Worm (Caenorhabditis elegans) whole organism, late embryonic: ENCODE results near the gene srd-34.

Experiments
- ama-1 ChIP-seq: fragments of 150-350 bp; optimal IDR thresholded peaks from 2 replicates; lab custom pipeline; 2014
- ceh-14 ChIP-seq: sonication (generic microtip); optimal IDR thresholded peaks from 2 replicates; lab custom pipeline; 2016; ENCODE audit warnings: missing genotype, missing genetic modification characterization, missing compliant biosample characterization
- elt-2 ChIP-seq: sonication (generic microtip); optimal IDR thresholded peaks from 2 replicates; lab custom pipeline; 2016; ENCODE audit warnings: missing genetic modification reagents, missing genetic modification characterization, missing compliant biosample characterization
- ets-4 ChIP-seq: sonication (generic microtip); optimal IDR thresholded peaks from 2 replicates; lab custom pipeline; 2016; ENCODE audit warnings: missing genetic modification characterization, missing compliant biosample characterization
- fkh-10 ChIP-seq: fragments of 150-350 bp; optimal IDR thresholded peaks from 2 replicates; lab custom pipeline; 2014; ENCODE audit warnings: missing biosample characterization, missing genetic modification reagents, missing genetic modification characterization
- fkh-6 ChIP-seq: sonication (generic microtip); optimal IDR thresholded peaks from 2 replicates; lab custom pipeline; 2016; ENCODE audit warnings: missing genetic modification characterization, missing compliant biosample characterization
- madf-2 ChIP-seq: sonication (generic microtip); optimal IDR thresholded peaks from 2 replicates; lab custom pipeline; 2017; ENCODE audit warnings: missing genetic modification characterization, missing compliant biosample characterization
- nhr-11 ChIP-seq: fragments of 150-350 bp; optimal IDR thresholded peaks from 2 replicates; lab custom pipeline; 2014; ENCODE audit warnings: missing biosample characterization, missing genetic modification characterization
- pag-3 ChIP-seq: sonication (generic microtip); optimal IDR thresholded peaks from 2 replicates; lab custom pipeline; 2016; ENCODE audit warnings: missing compliant biosample characterization, missing genetic modification characterization, borderline replicate concordance
- pha-4 ChIP-seq: fragments of 150-350 bp; optimal IDR thresholded peaks from 2 replicates; lab custom pipeline; 2018; ENCODE audit warnings: missing biosample characterization, missing genetic modification reagents, missing genetic modification characterization
- unc-55 ChIP-seq: sonication (generic microtip); optimal IDR thresholded peaks from 2 replicates; lab custom pipeline; 2017; ENCODE audit warnings: missing biosample characterization, missing genetic modification reagents, missing genetic modification characterization

- TF ChIP-seq ets-4 (tag; lab: Kevin White, UChicago): no peak
- no peak for TF ChIP-seq nhr-11
- no peak for TF ChIP-seq pha-4 (tag; lab: Kevin White, UChicago)
- TF ChIP-seq fkh-10: no peak
- no peak for TF ChIP-seq ceh-14
- TF ChIP-seq ama-1 (lab: Kevin White, UChicago): no peak
- no peak for TF ChIP-seq elt-2 (tag; lab: Kevin White, UChicago)
- TF ChIP-seq unc-55 (GFP tag; lab: Kevin White, UChicago): no peak
- no peak for TF ChIP-seq madf-2 (tag; lab: Kevin White, UChicago)
- TF ChIP-seq fkh-6 (tag; lab: Kevin White, UChicago): no peak
- no peak for TF ChIP-seq pag-3 (tag; lab: Kevin White, UChicago)
Measured at ce11 chrV:10574197-10574596, 25.3 kb upstream of the srd-34 start.
